Worm (Caenorhabditis elegans): ENCODE data around the gene H02F09.2.

H02F09.2 gene

DNA sequence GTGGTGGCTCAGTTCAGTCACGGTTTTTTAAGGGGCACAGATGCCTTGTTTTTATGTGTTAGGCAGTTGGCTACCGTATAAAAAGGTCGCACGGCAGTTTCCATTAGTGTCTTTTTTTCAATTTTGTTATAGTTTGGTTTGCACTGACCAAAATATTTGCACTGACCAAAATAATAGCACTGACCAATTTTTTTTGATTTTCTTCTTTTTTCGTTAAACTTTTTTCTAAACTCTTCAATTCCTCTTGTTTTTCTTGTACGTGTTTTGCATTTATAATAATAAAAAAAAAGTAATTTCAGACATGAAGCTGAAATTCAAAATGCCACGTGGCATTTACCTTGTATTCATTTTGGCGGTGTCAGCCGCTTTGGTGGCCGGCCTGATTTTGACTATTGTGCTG, 3.7 kb upstream of the H02F09.2 start, which contains the start of gene H02F09.3:
H02F09.3 (plus strand) TSS at position 301 of the 400 bp plus-strand sequence.
- TF ChIP-seq mdl-1 (tag; optimal IDR thresholded peaks at IDR 0.05) (no peak), zag-1 (tag; optimal IDR thresholded peaks at IDR 0.05) (no peak), elt-1 (tag; optimal IDR thresholded peaks at IDR 0.05) (no peak)

DNA sequence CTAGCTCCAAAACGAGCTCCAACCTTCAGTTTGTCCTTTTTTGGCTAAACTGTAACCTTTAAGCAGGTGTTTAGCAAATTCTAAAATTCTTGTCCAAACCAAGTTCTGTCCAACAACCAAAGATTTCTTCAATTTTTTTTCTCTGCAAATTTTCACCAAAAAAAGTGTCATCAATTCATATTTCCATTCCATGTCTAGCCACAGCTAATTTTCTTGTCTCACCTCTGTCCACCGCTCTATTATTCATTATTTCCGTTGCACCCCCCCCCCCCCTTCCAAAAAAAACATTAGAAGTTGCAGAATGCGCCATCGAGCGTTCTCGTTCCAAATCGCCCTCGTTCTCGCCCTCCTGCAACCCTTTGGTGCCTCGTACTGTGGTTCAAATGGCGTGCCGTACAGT, 4.3 kb downstream of the H02F09.2 start, which contains the start of gene wrt-9:
wrt-9 (plus strand) TSS at position 301 of the 400 bp plus-strand sequence.
- no peak for TF ChIP-seq mml-1 (tag; optimal IDR thresholded peaks at IDR 0.05)
- no peak for TF ChIP-seq aly-2 (tag; optimal IDR thresholded peaks at IDR 0.05)
- no peak for TF ChIP-seq daf-12 (tag; optimal IDR thresholded peaks at IDR 0.05)
- TF ChIP-seq nhr-77 (tag; optimal IDR thresholded peaks at IDR 0.05), result no peak
- no peak for TF ChIP-seq sea-2 (GFP tag; optimal IDR thresholded peaks at IDR 0.05)

DNA sequence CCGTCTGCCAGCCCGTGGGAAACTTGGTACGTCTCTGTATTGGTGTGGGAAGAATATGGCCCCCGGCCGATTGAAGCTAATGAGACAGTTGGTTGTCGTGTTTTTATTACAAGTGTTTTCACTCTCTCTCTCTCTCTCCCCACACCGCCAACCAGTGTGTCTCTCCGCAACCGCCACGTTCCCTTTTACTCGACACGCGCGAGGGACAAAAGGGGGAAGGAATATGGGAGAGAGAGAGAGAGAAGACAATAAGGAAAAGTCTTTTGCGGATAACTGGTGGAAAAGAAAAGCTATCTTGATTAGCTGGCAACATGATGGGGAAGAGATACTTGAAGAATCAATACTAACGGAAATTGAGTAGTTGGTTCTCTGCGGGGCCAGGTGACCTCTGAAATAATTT, 6.6 kb downstream of the H02F09.2 start:
- no peak for TF ChIP-seq elt-3 (tag; optimal IDR thresholded peaks at IDR 0.05)
- peak; percentile 40 for TF ChIP-seq nhr-23 (tag; optimal IDR thresholded peaks at IDR 0.05)

DNA sequence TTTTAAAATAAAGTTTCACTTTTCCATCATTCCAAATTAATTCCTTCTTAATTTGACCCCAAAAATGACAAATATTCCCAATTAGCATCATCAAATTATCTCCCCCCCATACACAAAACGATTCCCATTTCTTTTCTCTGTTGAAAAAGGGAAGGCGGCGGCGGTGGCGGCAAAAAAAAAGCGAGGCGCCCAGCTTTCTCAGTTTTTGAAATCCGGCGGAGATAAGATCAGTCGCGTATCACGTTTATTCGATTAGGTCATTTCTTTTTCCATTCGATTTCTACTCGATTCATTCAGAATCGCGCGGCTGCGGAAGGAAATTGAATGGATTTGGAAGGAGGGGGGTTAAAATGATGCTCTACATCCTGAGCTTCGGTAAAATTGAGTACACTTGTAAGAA, 11.9 kb downstream of the H02F09.2 start:
- TF ChIP-seq eor-1 (tag; optimal IDR thresholded peaks at IDR 0.05), result no peak
- TF ChIP-seq zag-1 (tag; optimal IDR thresholded peaks at IDR 0.05), result no peak
- no peak for TF ChIP-seq elt-1 (tag; optimal IDR thresholded peaks at IDR 0.05)
- TF ChIP-seq ama-1 (optimal IDR thresholded peaks at IDR 0.05), result no peak
- no peak for TF ChIP-seq nhr-11 (tag; optimal IDR thresholded peaks at IDR 0.05)
- no peak for TF ChIP-seq egl-5 (tag; optimal IDR thresholded peaks at IDR 0.05)
- no peak for TF ChIP-seq unc-39 (tag; optimal IDR thresholded peaks at IDR 0.05)

DNA sequence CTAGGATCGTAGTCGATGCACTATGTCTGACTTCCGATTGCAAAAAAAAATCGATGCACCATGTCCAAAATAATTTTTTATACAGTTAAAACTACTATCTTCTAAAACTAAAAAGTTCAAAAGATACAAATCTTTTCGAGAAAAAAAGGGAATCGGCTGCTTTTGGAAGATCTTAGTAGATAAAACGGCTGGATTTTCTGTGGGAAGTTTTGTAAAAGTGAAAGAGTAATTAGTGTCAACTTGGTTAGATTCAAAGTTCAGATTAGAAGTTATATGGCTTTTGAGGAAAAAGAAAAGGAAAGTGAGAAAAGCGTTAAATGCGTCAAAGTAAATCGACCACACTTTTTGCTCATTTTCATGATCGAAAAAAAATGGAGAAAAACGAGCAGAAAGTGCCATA, 15.0 kb downstream of the H02F09.2 start:
- TF ChIP-seq nhr-25 (tag; optimal IDR thresholded peaks at IDR 0.05) (no peak), ceh-16 (tag; optimal IDR thresholded peaks at IDR 0.05) (no peak), ZK546.5 (tag; optimal IDR thresholded peaks at IDR 0.05) (no peak), elt-1 (tag; optimal IDR thresholded peaks at IDR 0.05) (peak; percentile 63), pqm-1 (tag; optimal IDR thresholded peaks at IDR 0.05) (no peak)

DNA sequence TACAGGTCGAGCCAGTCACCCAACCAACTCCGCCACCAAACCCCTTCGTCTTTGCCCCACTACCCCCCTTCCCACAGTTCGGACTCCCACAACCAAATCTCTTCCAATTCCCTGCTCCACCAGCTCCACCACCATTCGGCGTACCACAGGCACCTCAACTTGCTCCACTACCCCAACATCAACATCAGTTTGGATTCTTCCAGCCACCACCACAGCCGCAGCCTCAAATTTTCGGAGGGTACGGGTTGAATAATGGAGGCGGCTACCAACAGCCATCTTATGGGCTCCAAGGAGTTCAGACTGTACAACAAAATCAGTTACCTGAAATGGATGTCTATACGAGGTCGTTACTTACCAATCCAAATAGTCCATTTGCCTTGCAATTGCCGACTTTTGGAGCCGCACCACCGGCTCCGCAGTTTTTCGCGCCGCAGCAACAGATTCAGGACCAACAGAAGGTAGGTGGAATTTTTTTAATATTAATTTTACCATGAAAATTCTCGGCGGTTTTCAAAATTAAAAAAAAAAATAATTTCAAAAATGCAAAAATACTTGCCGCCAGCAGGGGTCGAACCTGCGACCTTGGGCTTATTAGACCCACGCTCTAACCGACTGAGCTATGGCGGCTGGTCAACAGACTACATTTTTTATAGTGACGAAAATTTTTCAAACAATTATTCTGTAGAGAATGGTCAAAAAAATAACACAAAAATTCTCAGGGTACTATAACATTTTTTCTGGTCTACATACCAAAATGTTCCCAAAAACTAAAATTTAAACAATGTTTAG, 17.3 kb downstream of the H02F09.2 start:
- TF ChIP-seq pqm-1 (tag; optimal IDR thresholded peaks at IDR 0.05) (no peak), ztf-11 (tag; optimal IDR thresholded peaks at IDR 0.05) (no peak), eor-1 (tag; optimal IDR thresholded peaks at IDR 0.05) (no peak), nhr-23 (tag; optimal IDR thresholded peaks at IDR 0.05) (no peak), ztf-4 (tag; optimal IDR thresholded peaks at IDR 0.05) (no peak), nhr-67 (tag; optimal IDR thresholded peaks at IDR 0.05) (no peak), hmg-11 (tag; optimal IDR thresholded peaks at IDR 0.05) (no peak), lsy-12 (tag; optimal IDR thresholded peaks at IDR 0.05) (no peak), mml-1 (tag; optimal IDR thresholded peaks at IDR 0.05) (no peak), unc-39 (tag; optimal IDR thresholded peaks at IDR 0.05) (no peak), nhr-28 (tag; optimal IDR thresholded peaks at IDR 0.05) (no peak), unc-62 (GFP tag; optimal IDR thresholded peaks at IDR 0.05) (no peak), nhr-43 (tag; optimal IDR thresholded peaks at IDR 0.05; ENCODE audit: poor library complexity, severe bottlenecking) (no peak), nhr-76 (tag; optimal IDR thresholded peaks at IDR 0.05) (no peak), R02D3.7 (tag; optimal IDR thresholded peaks at IDR 0.05) (no peak), ceh-16 (tag; optimal IDR thresholded peaks at IDR 0.05) (no peak), ceh-82 (tag; optimal IDR thresholded peaks at IDR 0.05) (no peak), elt-3 (tag; optimal IDR thresholded peaks at IDR 0.05) (no peak), egl-27 (tag; optimal IDR thresholded peaks at IDR 0.05) (no peak)

DNA sequence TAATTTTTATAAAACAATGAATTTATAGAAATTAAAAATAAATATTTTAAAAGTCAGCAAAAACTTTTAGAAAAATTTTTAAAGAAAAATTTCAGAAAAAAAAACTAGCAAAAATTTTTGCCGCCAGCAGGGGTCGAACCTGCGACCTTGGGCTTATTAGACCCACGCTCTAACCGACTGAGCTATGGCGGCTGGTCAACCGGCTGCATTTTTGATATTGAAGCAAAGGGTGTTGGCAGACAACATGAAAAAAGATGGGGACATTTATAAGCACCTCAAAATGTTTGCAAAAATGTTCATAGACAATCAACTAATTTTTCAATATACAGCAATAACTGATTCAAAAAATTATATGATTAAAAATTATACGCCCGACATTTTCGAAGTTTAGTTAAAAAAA, 17.9 kb downstream of the H02F09.2 start:
- TF ChIP-seq ama-1 (optimal IDR thresholded peaks at IDR 0.05) (no peak), pha-4 (tag; optimal IDR thresholded peaks at IDR 0.05) (peak; percentile 19), fkh-2 (tag; optimal IDR thresholded peaks at IDR 0.05) (no peak), ztf-4 (tag; optimal IDR thresholded peaks at IDR 0.05) (no peak), mml-1 (tag; optimal IDR thresholded peaks at IDR 0.05) (no peak), nhr-77 (tag; optimal IDR thresholded peaks at IDR 0.05) (no peak), ceh-28 (tag; optimal IDR thresholded peaks at IDR 0.05) (no peak)

Measured in whole organism, L3 larva.